Fruit fly (Drosophila melanogaster): ENCODE results near the gene Bdbt.

DNA sequence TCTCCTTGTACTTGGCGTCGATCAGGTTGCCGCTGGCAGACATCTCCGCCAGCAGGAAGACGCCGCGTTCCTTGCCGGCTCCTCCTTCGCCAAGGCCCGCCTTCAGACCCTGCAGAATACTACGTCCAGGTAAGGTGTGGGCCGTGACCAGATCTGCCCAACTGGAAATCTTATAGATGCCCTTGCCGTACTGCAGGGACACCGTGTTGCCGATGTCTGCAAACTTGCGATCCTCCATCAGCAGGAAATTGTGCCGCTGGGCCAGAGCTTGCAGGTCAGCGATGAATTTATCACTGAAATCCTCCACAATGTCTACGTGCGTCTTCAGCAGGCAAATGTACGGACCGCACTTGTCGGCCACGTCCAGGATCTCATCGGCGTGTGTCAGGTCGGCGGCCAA, 47.3 kb downstream of the Bdbt start:
- TF ChIP-seq CG8478 (optimal IDR thresholded peaks at IDR 0.05), result no peak
- TF ChIP-seq CTCF (optimal IDR thresholded peaks at IDR 0.05), result no peak
